Worm (Caenorhabditis elegans) whole organism, L2 larva: Measurements from ENCODE around the gene gfi-3.

Experiments used
- C34F6.9 ChIP-seq: fragments of 150-350 bp; optimal IDR thresholded peaks from 2 replicates; lab custom pipeline; 2014; ENCODE audit warnings: missing biosample characterization, missing genetic modification characterization
- Y55F3AM.14 ChIP-seq: fragments of 200-800 bp; sonication (Bioruptor generic); optimal IDR thresholded peaks from 2 replicates; lab custom pipeline; 2018; ENCODE audit warnings: mild to moderate bottlenecking, missing genetic modification characterization, missing compliant biosample characterization
- ZK546.5 ChIP-seq: sonication (generic microtip); optimal IDR thresholded peaks from 2 replicates; lab custom pipeline; 2017; ENCODE audit warnings: missing biosample characterization, missing genetic modification characterization
- alr-1 ChIP-seq: fragments of 150-350 bp; optimal IDR thresholded peaks from 2 replicates; lab custom pipeline; 2014; ENCODE audit warnings: missing biosample characterization, missing genetic modification characterization
- aly-2 ChIP-seq: fragments of 150-350 bp; optimal IDR thresholded peaks from 2 replicates; lab custom pipeline; 2014; ENCODE audit warnings: missing biosample characterization, missing genetic modification characterization
- blmp-1 ChIP-seq: sonication (generic microtip); optimal IDR thresholded peaks from 2 replicates; lab custom pipeline; 2017; ENCODE audit warnings: missing genetic modification characterization, mild to moderate bottlenecking, missing compliant biosample characterization, antibody characterized with exemption, moderate library complexity; ENCODE audit not compliant: insufficient read depth
- ceh-16 ChIP-seq: fragments of 150-350 bp; optimal IDR thresholded peaks from 2 replicates; lab custom pipeline; 2014; ENCODE audit warnings: missing biosample characterization, missing genetic modification characterization
- ceh-82 ChIP-seq: fragments of 150-350 bp; optimal IDR thresholded peaks from 2 replicates; lab custom pipeline; 2014; ENCODE audit warnings: missing biosample characterization, missing genetic modification characterization
- crh-2 ChIP-seq: sonication (generic microtip); optimal IDR thresholded peaks from 2 replicates; lab custom pipeline; 2017; ENCODE audit warnings: missing biosample characterization, missing genetic modification characterization
- dmd-4 ChIP-seq: sonication (generic microtip); optimal IDR thresholded peaks from 2 replicates; lab custom pipeline; 2017; ENCODE audit warnings: missing biosample characterization, missing genetic modification characterization
- egl-27 ChIP-seq: sonication (generic microtip); optimal IDR thresholded peaks from 3 replicates; lab custom pipeline; 2017; ENCODE audit warnings: missing biosample characterization, missing genetic modification reagents, missing genetic modification characterization
- elt-1 ChIP-seq: fragments of 150-350 bp; optimal IDR thresholded peaks from 2 replicates; lab custom pipeline; 2014; ENCODE audit warnings: missing biosample characterization, missing genetic modification characterization
- elt-3 ChIP-seq: sonication (generic microtip); optimal IDR thresholded peaks from 2 replicates; lab custom pipeline; 2017; ENCODE audit warnings: missing biosample characterization, missing genetic modification characterization
- fos-1 ChIP-seq: fragments of 150-350 bp; optimal IDR thresholded peaks from 2 replicates; lab custom pipeline; 2014; ENCODE audit warnings: missing biosample characterization, missing genetic modification characterization
- gmeb-1 ChIP-seq: fragments of 150-350 bp; optimal IDR thresholded peaks from 2 replicates; lab custom pipeline; 2014; ENCODE audit warnings: missing biosample characterization, missing genetic modification characterization
- lin-11 ChIP-seq: fragments of 150-350 bp; sonication (generic microtip); optimal IDR thresholded peaks from 2 replicates; lab custom pipeline; 2014; ENCODE audit warnings: missing biosample characterization, missing genetic modification characterization, inconsistent platforms, mixed read lengths
- lin-13 ChIP-seq: fragments of 150-350 bp; optimal IDR thresholded peaks from 2 replicates; lab custom pipeline; 2014; ENCODE audit warnings: missing biosample characterization, missing genetic modification reagents, missing genetic modification characterization
- lin-39 ChIP-seq: fragments of 150-350 bp; optimal IDR thresholded peaks from 2 replicates; lab custom pipeline; 2014; ENCODE audit warnings: missing biosample characterization, missing genetic modification reagents, missing genetic modification characterization
- lsy-2 ChIP-seq, 2 experiments: fragments of 150-350 bp in 1 of 2; sonication (generic microtip) in 1 of 2; optimal IDR thresholded peaks; 2 replicates each; lab custom pipeline; 2014 to 2017; ENCODE audit warnings: missing biosample characterization in 2 of 2, missing genetic modification characterization in 2 of 2
- mab-5 ChIP-seq: fragments of 150-350 bp; optimal IDR thresholded peaks from 2 replicates; lab custom pipeline; 2014; ENCODE audit warnings: missing biosample characterization, missing genetic modification characterization
- mbf-1 ChIP-seq: sonication (generic microtip); optimal IDR thresholded peaks from 2 replicates; lab custom pipeline; 2017; ENCODE audit warnings: missing biosample characterization, missing genetic modification characterization
- mdl-1 ChIP-seq, 2 experiments: fragments of 150-350 bp in 1 of 2; sonication (generic microtip) in 1 of 2; optimal IDR thresholded peaks; 2 replicates each; lab custom pipeline; 2017; ENCODE audit warnings: missing biosample characterization in 2 of 2, missing genetic modification characterization in 2 of 2
- nhr-10 ChIP-seq: sonication (generic microtip); optimal IDR thresholded peaks from 2 replicates; lab custom pipeline; 2017; ENCODE audit warnings: missing biosample characterization, missing genetic modification characterization
- nhr-11 ChIP-seq: fragments of 150-350 bp; optimal IDR thresholded peaks from 2 replicates; lab custom pipeline; 2014; ENCODE audit warnings: missing biosample characterization, missing genetic modification characterization
- nhr-12 ChIP-seq: fragments of 150-350 bp; optimal IDR thresholded peaks from 2 replicates; lab custom pipeline; 2014; ENCODE audit warnings: missing biosample characterization, missing genetic modification characterization
- nhr-129 ChIP-seq: fragments of 150-350 bp; optimal IDR thresholded peaks from 2 replicates; lab custom pipeline; 2014; ENCODE audit warnings: missing biosample characterization, missing genetic modification characterization
- nhr-21 ChIP-seq: fragments of 150-350 bp; optimal IDR thresholded peaks from 2 replicates; lab custom pipeline; 2014; ENCODE audit warnings: missing biosample characterization, missing genetic modification characterization
- nhr-23 ChIP-seq: fragments of 150-350 bp; optimal IDR thresholded peaks from 2 replicates; lab custom pipeline; 2014; ENCODE audit warnings: missing biosample characterization, missing genetic modification reagents, missing genetic modification characterization
- nhr-237 ChIP-seq: fragments of 150-350 bp; optimal IDR thresholded peaks from 2 replicates; lab custom pipeline; 2014; ENCODE audit warnings: missing biosample characterization, missing genetic modification characterization
- nhr-25 ChIP-seq: fragments of 150-350 bp; sonication (generic microtip); optimal IDR thresholded peaks from 3 replicates; lab custom pipeline; 2014; ENCODE audit warnings: missing biosample characterization, missing genetic modification characterization
- nhr-6 ChIP-seq: fragments of 150-350 bp; optimal IDR thresholded peaks from 2 replicates; lab custom pipeline; 2014; ENCODE audit warnings: missing biosample characterization, missing genetic modification characterization
- nhr-77 ChIP-seq: fragments of 150-350 bp; optimal IDR thresholded peaks from 2 replicates; lab custom pipeline; 2014; ENCODE audit warnings: missing biosample characterization, missing genetic modification characterization
- peb-1 ChIP-seq: fragments of 150-350 bp; optimal IDR thresholded peaks from 2 replicates; lab custom pipeline; 2014; ENCODE audit warnings: missing biosample characterization, missing genetic modification characterization
- sem-4 ChIP-seq: fragments of 150-350 bp; optimal IDR thresholded peaks from 2 replicates; lab custom pipeline; 2014; ENCODE audit warnings: missing biosample characterization, missing genetic modification reagents, missing genetic modification characterization
- skn-1 ChIP-seq: sonication (generic microtip); optimal IDR thresholded peaks from 2 replicates; lab custom pipeline; 2017; ENCODE audit warnings: missing biosample characterization, missing genetic modification characterization
- sma-3 ChIP-seq: sonication (generic microtip); optimal IDR thresholded peaks from 2 replicates; lab custom pipeline; 2016; ENCODE audit warnings: missing genetic modification reagents, missing genetic modification characterization, missing compliant biosample characterization
- sma-9 ChIP-seq, 2 experiments: fragments of 150-350 bp in 1 of 2; sonication (generic microtip) in 1 of 2; optimal IDR thresholded peaks; 2 replicates each; lab custom pipeline; 2014 to 2016; ENCODE audit warnings: missing genetic modification characterization in 2 of 2, mild to moderate bottlenecking in 1 of 2, missing biosample characterization in 1 of 2, missing compliant biosample characterization in 1 of 2, missing genetic modification reagents in 1 of 2, moderate library complexity in 1 of 2
- snpc-4 ChIP-seq: fragments of 150-350 bp; optimal IDR thresholded peaks from 2 replicates; lab custom pipeline; 2014; ENCODE audit warnings: missing biosample characterization, missing genetic modification characterization
- unc-39 ChIP-seq: fragments of 150-350 bp; optimal IDR thresholded peaks from 2 replicates; lab custom pipeline; 2014; ENCODE audit warnings: missing biosample characterization, missing genetic modification characterization
- unc-55 ChIP-seq: fragments of 150-350 bp; sonication (generic microtip); optimal IDR thresholded peaks from 3 replicates; lab custom pipeline; 2014; ENCODE audit warnings: missing biosample characterization, missing genetic modification reagents, missing genetic modification characterization
- unc-62 ChIP-seq: fragments of 150-350 bp; optimal IDR thresholded peaks from 2 replicates; lab custom pipeline; 2014; ENCODE audit warnings: missing biosample characterization, missing genetic modification reagents, missing genetic modification characterization
- zag-1 ChIP-seq: fragments of 150-350 bp; optimal IDR thresholded peaks from 2 replicates; lab custom pipeline; 2014; ENCODE audit warnings: missing biosample characterization, missing genetic modification characterization
- ztf-1 ChIP-seq: fragments of 200-800 bp; sonication (Bioruptor generic); conservative IDR thresholded peaks from 2 replicates; pipeline ENCODE4 v1.3.6; 2022; ENCODE audit warnings: missing genetic modification characterization, missing compliant biosample characterization
- ztf-11 ChIP-seq: sonication (generic microtip); optimal IDR thresholded peaks from 2 replicates; lab custom pipeline; 2017; ENCODE audit warnings: missing biosample characterization, missing genetic modification characterization
- ztf-4 ChIP-seq: fragments of 150-350 bp; optimal IDR thresholded peaks from 2 replicates; lab custom pipeline; 2014; ENCODE audit warnings: missing biosample characterization, missing genetic modification characterization

The gfi-3 gene

DNA sequence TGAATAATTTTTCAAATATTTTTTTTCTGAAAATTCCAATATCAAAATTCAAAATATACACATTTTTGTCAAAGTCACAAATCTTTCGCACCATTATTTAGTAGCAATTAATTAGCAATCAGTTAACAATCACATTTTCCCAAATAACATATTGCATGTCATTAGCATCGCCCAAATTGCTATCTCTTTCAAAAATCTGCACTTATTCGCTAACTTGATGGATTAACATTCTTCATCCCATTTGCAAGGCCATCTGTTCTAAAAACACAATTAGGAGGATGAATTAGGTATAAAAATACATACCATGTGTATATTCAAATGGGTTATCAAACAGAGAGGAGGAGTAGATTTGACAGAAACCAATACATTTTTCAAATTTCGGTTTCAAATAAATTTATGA lies 7.0 kb downstream of the gfi-3 start:
- TF ChIP-seq dmd-4 (tag; lab: Kevin White, UChicago) (no peak), Y55F3AM.14 (GFP tag; lab: Kevin White, UChicago) (no peak), fos-1 (tag; lab: Kevin White, UChicago) (no peak), snpc-4 (no peak), lin-13 (GFP tag; lab: Kevin White, UChicago) (no peak), nhr-23 (tag; lab: Kevin White, UChicago) (no peak), nhr-237 (no peak), lin-39 (peak; percentile 87), mab-5 (tag; lab: Kevin White, UChicago) (peak; percentile 72), ceh-16 (tag; lab: Kevin White, UChicago) (peak; percentile 98), blmp-1 (tag; lab: Kevin White, UChicago) (no peak), nhr-21 (tag; lab: Kevin White, UChicago) (no peak), unc-62 (no peak), unc-39 (tag; lab: Kevin White, UChicago) (no peak), peb-1 (tag; lab: Kevin White, UChicago) (no peak), gmeb-1 (no peak), crh-2 (no peak), lin-11 (no peak), nhr-25 (tag; lab: Kevin White, UChicago) (peak; percentile 51), skn-1 (tag; lab: Kevin White, UChicago) (no peak), nhr-129 (no peak), nhr-11 (no peak), elt-1 (no peak), aly-2 (tag; lab: Kevin White, UChicago) (no peak), ztf-4 (tag; lab: Kevin White, UChicago) (no peak), nhr-6 (no peak), mbf-1 (no peak), lsy-2 (tag; optimal IDR thresholded peaks at IDR 0.05; lab: Kevin White, UChicago) (no peak), elt-3 (tag; lab: Kevin White, UChicago) (no peak), ztf-1 (no peak), zag-1 (tag; lab: Kevin White, UChicago) (no peak), unc-55 (no peak), nhr-10 (tag; lab: Kevin White, UChicago) (no peak), sma-9 (GFP tag; optimal IDR thresholded peaks at IDR 0.05; lab: Kevin White, UChicago) (peak; percentile 23), sma-9 (tag; optimal IDR thresholded peaks at IDR 0.05; lab: Kevin White, UChicago) (no peak), egl-27 (tag; lab: Kevin White, UChicago) (no peak), ztf-11 (tag; lab: Kevin White, UChicago) (no peak), ZK546.5 (tag; lab: Kevin White, UChicago) (no peak), C34F6.9 (tag; lab: Kevin White, UChicago) (no peak)

DNA sequence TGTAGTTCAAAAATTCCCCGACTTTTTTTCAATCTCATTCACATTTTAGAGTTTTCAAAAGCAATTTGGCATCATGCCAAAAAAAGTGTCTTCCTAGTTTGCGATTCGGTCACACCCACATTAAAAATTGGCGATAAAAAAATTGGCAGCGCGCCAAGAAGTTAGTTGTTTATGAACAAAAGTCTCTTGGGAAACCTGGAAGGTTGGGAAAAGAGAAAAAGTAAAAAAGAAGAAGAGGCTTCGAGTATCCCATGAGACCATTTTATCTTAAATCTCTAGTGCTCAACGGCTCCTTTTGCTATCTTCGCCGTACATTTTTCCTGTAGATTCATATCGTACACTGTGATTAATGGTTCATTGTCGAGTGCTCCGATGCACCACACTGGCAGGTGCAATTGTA lies 7.5 kb downstream of the gfi-3 start:
- TF ChIP-seq alr-1, result no peak
- peak; percentile 35 for TF ChIP-seq mab-5 (tag; lab: Kevin White, UChicago)

DNA sequence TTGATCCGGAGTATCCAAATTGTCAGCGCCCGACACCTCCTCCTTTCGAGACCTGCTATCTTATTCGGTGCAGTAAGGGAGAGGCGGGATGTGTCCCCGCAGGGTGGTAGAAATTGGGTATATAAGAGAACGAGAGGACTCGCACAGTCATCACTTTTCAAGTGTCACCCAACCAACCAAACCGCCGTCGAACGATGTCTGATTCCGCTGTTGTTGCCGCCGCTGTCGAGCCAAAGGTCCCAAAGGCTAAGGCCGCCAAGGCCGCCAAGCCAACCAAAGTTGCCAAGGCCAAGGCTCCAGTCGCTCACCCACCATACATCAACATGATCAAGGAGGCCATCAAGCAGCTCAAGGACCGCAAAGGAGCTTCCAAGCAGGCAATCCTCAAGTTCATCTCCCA lies 9.6 kb downstream of the gfi-3 start, which contains the start of gene his-24:
Gene his-24, plus strand, starts transcription at position 150 of the 400 bp plus-strand sequence.
- TF ChIP-seq lin-11 (peak; percentile 53), snpc-4 (peak; percentile 69), aly-2 (tag; lab: Kevin White, UChicago) (no peak), unc-62 (no peak), sem-4 (peak; percentile 72), zag-1 (tag; lab: Kevin White, UChicago) (peak; percentile 65), elt-3 (tag; lab: Kevin White, UChicago) (no peak), ztf-1 (no peak), ZK546.5 (tag; lab: Kevin White, UChicago) (no peak), mdl-1 (tag; optimal IDR thresholded peaks at IDR 0.05; lab: Kevin White, UChicago) (peak in 1 of 2 experiments; percentile 32), gmeb-1 (peak; percentile 55), C34F6.9 (tag; lab: Kevin White, UChicago) (peak; percentile 63), lin-39 (no peak), lin-13 (GFP tag; lab: Kevin White, UChicago) (peak; percentile 73), ztf-4 (tag; lab: Kevin White, UChicago) (peak; percentile 11), nhr-25 (tag; lab: Kevin White, UChicago) (peak; percentile 85), ceh-82 (no peak), mab-5 (tag; lab: Kevin White, UChicago) (peak; percentile 50), unc-55 (peak; percentile 76), egl-27 (tag; lab: Kevin White, UChicago) (peak; percentile 28), crh-2 (peak; percentile 75), elt-1 (no peak), nhr-12 (tag; lab: Kevin White, UChicago) (no peak), nhr-23 (tag; lab: Kevin White, UChicago) (no peak), nhr-77 (tag; lab: Kevin White, UChicago) (no peak), blmp-1 (tag; lab: Kevin White, UChicago) (no peak), lsy-2 (tag; optimal IDR thresholded peaks at IDR 0.05; lab: Kevin White, UChicago) (peak; percentile 20 to 73), sma-3 (GFP tag; lab: Kevin White, UChicago) (peak; percentile 60), sma-9 (GFP tag; optimal IDR thresholded peaks at IDR 0.05; lab: Kevin White, UChicago) (peak; percentile 87), sma-9 (tag; optimal IDR thresholded peaks at IDR 0.05; lab: Kevin White, UChicago) (no peak), ztf-11 (tag; lab: Kevin White, UChicago) (no peak), nhr-6 (peak; percentile 48), skn-1 (tag; lab: Kevin White, UChicago) (no peak), nhr-10 (tag; lab: Kevin White, UChicago) (no peak), dmd-4 (tag; lab: Kevin White, UChicago) (no peak), unc-39 (tag; lab: Kevin White, UChicago) (no peak), fos-1 (tag; lab: Kevin White, UChicago) (peak; percentile 93), nhr-129 (peak; percentile 80), ceh-16 (tag; lab: Kevin White, UChicago) (peak; percentile 63), nhr-11 (no peak)
